Worm (Caenorhabditis elegans): ENCODE measurements around the gene pqn-29.

- TF ChIP-seq him-1 (tag; optimal IDR thresholded peaks at IDR 0.05) (no peak), sea-2 (GFP tag; IDR thresholded peaks at IDR 0.05) (no peak), efl-1 (GFP tag; optimal IDR thresholded peaks at IDR 0.05) (no peak), unc-62 (GFP tag; optimal IDR thresholded peaks at IDR 0.05) (no peak), aptf-3 (GFP tag; IDR thresholded peaks at IDR 0.05) (0 out of 2 replicates have a peak, but pooled peaks have one; percentile 50)
Observed at ce11 chrIII:4653912-4654311, 7.8 kb upstream of the pqn-29 start.

Measured in whole organism, young adult.